3 worm cellular contexts compared by ENCODE assay signal in genomic region chrIII:5715467-5715866, ce11.
TF ChIP-seq lines count a peak whose summit lies in the region.

No protein-coding gene starts in this region.

TF ChIP-seq in whole organism, L1 larva, 84 proteins besides CTCF, POLR2A, EP300 and RAD21 (continued from another document and continues in another):
- peak; percentile 56 for TF ChIP-seq swsn-7 (tag; optimal IDR thresholded peaks at IDR 0.05; lab: Kevin White, UChicago)
- TF ChIP-seq ztf-11 (tag; optimal IDR thresholded peaks at IDR 0.05; lab: Kevin White, UChicago), result no peak
- TF ChIP-seq C34B4.2 (tag; optimal IDR thresholded peaks at IDR 0.05; lab: Kevin White, UChicago), result no peak
- no peak for TF ChIP-seq efl-3 (GFP tag; optimal IDR thresholded peaks at IDR 0.05; lab: Kevin White, UChicago)
- no peak for TF ChIP-seq vab-15 (tag; optimal IDR thresholded peaks at IDR 0.05; lab: Kevin White, UChicago)
- no peak for TF ChIP-seq nhr-28 (tag; optimal IDR thresholded peaks at IDR 0.05; lab: Kevin White, UChicago)
- peak; percentile 57 for TF ChIP-seq C16A3.4 (tag; optimal IDR thresholded peaks at IDR 0.05; lab: Kevin White, UChicago)
- TF ChIP-seq irx-1 (tag; optimal IDR thresholded peaks at IDR 0.05; lab: Kevin White, UChicago), result no peak
- TF ChIP-seq ceh-63 (GFP tag; optimal IDR thresholded peaks at IDR 0.05; lab: Kevin White, UChicago), result no peak
- TF ChIP-seq ceh-8 (GFP tag; optimal IDR thresholded peaks at IDR 0.05; lab: Kevin White, UChicago), result no peak
- TF ChIP-seq ces-1 (GFP tag; optimal IDR thresholded peaks at IDR 0.05; lab: Kevin White, UChicago), result no peak
- no peak for TF ChIP-seq ztf-4 (tag; optimal IDR thresholded peaks at IDR 0.05; lab: Kevin White, UChicago)
- TF ChIP-seq dpl-1 (GFP tag; optimal IDR thresholded peaks at IDR 0.05; lab: Kevin White, UChicago), result peak in 2 of 3 experiments; percentile 49 to 62
- TF ChIP-seq pag-3 (tag; optimal IDR thresholded peaks at IDR 0.05; lab: Kevin White, UChicago; ENCODE audit: borderline replicate concordance, insufficient read depth), result no peak
- peak; percentile 35 for TF ChIP-seq unc-86 (tag; optimal IDR thresholded peaks at IDR 0.05; lab: Kevin White, UChicago)
- no peak for TF ChIP-seq unc-130 (tag; optimal IDR thresholded peaks at IDR 0.05; lab: Kevin White, UChicago)
- TF ChIP-seq nhr-71 (tag; optimal IDR thresholded peaks at IDR 0.05; lab: Kevin White, UChicago), result peak; percentile 58
- TF ChIP-seq mef-2 (tag; optimal IDR thresholded peaks at IDR 0.05; lab: Kevin White, UChicago), result no peak
- TF ChIP-seq nhr-85 (tag; lab: Kevin White, UChicago), result no peak
- peak; percentile 68 to 83 for TF ChIP-seq efl-1 (optimal IDR thresholded peaks at IDR 0.05; lab: Kevin White, UChicago)
- peak; percentile 30 to 96 for TF ChIP-seq efl-1 (GFP tag; optimal IDR thresholded peaks at IDR 0.05 in 1 of 2; lab: Kevin White, UChicago)
- no peak for TF ChIP-seq F16B12.6 (tag; optimal IDR thresholded peaks at IDR 0.05; lab: Kevin White, UChicago)
- TF ChIP-seq hlh-17 (GFP tag; optimal IDR thresholded peaks at IDR 0.05; lab: Kevin White, UChicago; ENCODE audit: borderline replicate concordance), result no peak
- peak; percentile 24 for TF ChIP-seq lin-15B (tag; optimal IDR thresholded peaks at IDR 0.05; lab: Kevin White, UChicago)
- TF ChIP-seq mep-1 (tag; optimal IDR thresholded peaks at IDR 0.05; lab: Kevin White, UChicago), result peak; percentile 74
- no peak for TF ChIP-seq aha-1 (tag; optimal IDR thresholded peaks at IDR 0.05; lab: Kevin White, UChicago)
- no peak for TF ChIP-seq nhr-12 (tag; optimal IDR thresholded peaks at IDR 0.05; lab: Kevin White, UChicago)
- TF ChIP-seq Y116A8C.19 (tag; optimal IDR thresholded peaks at IDR 0.05; lab: Kevin White, UChicago; ENCODE audit: borderline replicate concordance), result no peak
- peak; percentile 67 for TF ChIP-seq snu-23 (GFP tag; optimal IDR thresholded peaks at IDR 0.05; lab: Kevin White, UChicago)
- TF ChIP-seq nhr-76 (tag; optimal IDR thresholded peaks at IDR 0.05; lab: Kevin White, UChicago), result no peak
- peak; percentile 49 for TF ChIP-seq fkh-8 (tag; optimal IDR thresholded peaks at IDR 0.05; lab: Kevin White, UChicago)
- TF ChIP-seq nhr-20 (tag; optimal IDR thresholded peaks at IDR 0.05; lab: Kevin White, UChicago), result peak; percentile 5
- TF ChIP-seq alr-1 (tag; optimal IDR thresholded peaks at IDR 0.05; lab: Kevin White, UChicago; ENCODE audit: borderline replicate concordance), result no peak
- TF ChIP-seq unc-98 (GFP tag; IDR thresholded peaks at IDR 0.05; lab: Robert Waterston, UW), result no peak
- TF ChIP-seq nhr-237 (tag; optimal IDR thresholded peaks at IDR 0.05; lab: Kevin White, UChicago), result no peak
- TF ChIP-seq skn-1 (tag; optimal IDR thresholded peaks at IDR 0.05; lab: Kevin White, UChicago), result peak; percentile 54
- no peak for TF ChIP-seq sox-4 (tag; optimal IDR thresholded peaks at IDR 0.05; lab: Kevin White, UChicago)
- TF ChIP-seq dsc-1 (tag; optimal IDR thresholded peaks at IDR 0.05; lab: Kevin White, UChicago), result peak; percentile 30
- TF ChIP-seq ceh-82 (tag; optimal IDR thresholded peaks at IDR 0.05; lab: Kevin White, UChicago), result peak; percentile 7 to 87 (median 68)
- no peak for TF ChIP-seq pax-3 (tag; optimal IDR thresholded peaks at IDR 0.05; lab: Kevin White, UChicago)
- TF ChIP-seq nhr-90 (tag; optimal IDR thresholded peaks at IDR 0.05; lab: Kevin White, UChicago; ENCODE audit: poor library complexity), result no peak
- no peak for TF ChIP-seq C04F5.9 (tag; optimal IDR thresholded peaks at IDR 0.05; lab: Kevin White, UChicago)
- TF ChIP-seq fos-1 (tag; optimal IDR thresholded peaks at IDR 0.05; lab: Kevin White, UChicago), result peak; percentile 28
- TF ChIP-seq snpc-4 (tag; optimal IDR thresholded peaks at IDR 0.05; lab: Kevin White, UChicago), result peak; percentile 31
- TF ChIP-seq elt-2 (tag; optimal IDR thresholded peaks at IDR 0.05; lab: Kevin White, UChicago), result no peak

TF ChIP-seq in whole organism, L3 larva, 47 proteins besides CTCF, POLR2A, EP300 and RAD21 (continued from another document):
- TF ChIP-seq lin-15B (tag; optimal IDR thresholded peaks at IDR 0.05; lab: Kevin White, UChicago) (peak; percentile 70), egl-5 (tag; optimal IDR thresholded peaks at IDR 0.05; lab: Kevin White, UChicago) (no peak), unc-39 (tag; optimal IDR thresholded peaks at IDR 0.05; lab: Kevin White, UChicago) (no peak), ztf-11 (tag; optimal IDR thresholded peaks at IDR 0.05; lab: Kevin White, UChicago) (no peak), skn-1 (tag; optimal IDR thresholded peaks at IDR 0.05; lab: Kevin White, UChicago) (peak; percentile 24), ceh-9 (tag; optimal IDR thresholded peaks at IDR 0.05; lab: Kevin White, UChicago) (no peak), nfya-1 (tag; optimal IDR thresholded peaks at IDR 0.05; lab: Kevin White, UChicago; ENCODE audit: insufficient read depth) (peak; percentile 90)
TF ChIP-seq in whole organism, L3 larva: peak in this region for 17.

TF ChIP-seq in whole organism, young adult, 124 proteins besides CTCF, POLR2A, EP300 and RAD21 (continued from another document):
- TF ChIP-seq F10E7.11 (tag; optimal IDR thresholded peaks at IDR 0.05; lab: Kevin White, UChicago) (peak; percentile 40), egl-44 (GFP tag; IDR thresholded peaks at IDR 0.05; lab: Robert Waterston, UW) (no peak), attf-5 (GFP tag; optimal IDR thresholded peaks at IDR 0.05; lab: Kevin White, UChicago) (peak; percentile 51), mcd-1 (GFP tag; IDR thresholded peaks at IDR 0.05; lab: Robert Waterston, UW) (peak; percentile 60), pbrm-1 (GFP tag; IDR thresholded peaks at IDR 0.05; lab: Robert Waterston, UW) (peak; percentile 44), lin-35 (GFP tag; optimal IDR thresholded peaks at IDR 0.05; lab: Kevin White, UChicago) (peak in 1 of 3 experiments; percentile 44), T26A5.8 (tag; optimal IDR thresholded peaks at IDR 0.05; lab: Kevin White, UChicago) (no peak), sptf-2 (GFP tag; optimal IDR thresholded peaks at IDR 0.05; lab: Kevin White, UChicago) (no peak), rcor-1 (GFP tag; IDR thresholded peaks at IDR 0.05; lab: Robert Waterston, UW) (peak; percentile 6; the same call in 1 of the 2 replicates), lin-26 (GFP tag; IDR thresholded peaks at IDR 0.05; lab: Robert Waterston, UW) (0 out of 2 replicates have a peak, but pooled peaks have one; percentile 15), gei-17 (GFP tag; optimal IDR thresholded peaks at IDR 0.05; lab: Kevin White, UChicago) (no peak), B0336.3 (GFP tag; IDR thresholded peaks at IDR 0.05; lab: Robert Waterston, UW) (peak; percentile 36; the same call in 1 of the 2 replicates), mxl-1 (tag; optimal IDR thresholded peaks at IDR 0.05; lab: Kevin White, UChicago) (no peak), Y53G8AR.9 (GFP tag; conservative IDR thresholded peaks at IDR 0.05; lab: Robert Waterston, UW) (no peak), ZK185.1 (tag; optimal IDR thresholded peaks at IDR 0.05; lab: Kevin White, UChicago; ENCODE audit: poor library complexity, severe bottlenecking) (peak; percentile 41), lin-40 (tag; optimal IDR thresholded peaks at IDR 0.05; lab: Kevin White, UChicago) (peak; percentile 47), ama-1 (optimal IDR thresholded peaks at IDR 0.05; lab: Kevin White, UChicago) (no peak), ama-1 (GFP tag; optimal IDR thresholded peaks at IDR 0.05; lab: Kevin White, UChicago) (no peak), snpc-3.4 (tag; optimal IDR thresholded peaks at IDR 0.05; lab: Kevin White, UChicago) (no peak), madf-10 (tag; optimal IDR thresholded peaks at IDR 0.05; lab: Kevin White, UChicago) (peak; percentile 69), rec-8 (tag; optimal IDR thresholded peaks at IDR 0.05; lab: Kevin White, UChicago) (no peak)
TF ChIP-seq in whole organism, young adult: peak in this region for 30.
